Worm (Caenorhabditis elegans) whole organism, mixed stage, embryonic: ENCODE data around the gene mdh-1.

Experiments
- elt-3 ChIP-seq: fragments of 150-350 bp; optimal IDR thresholded peaks from 2 replicates; lab custom pipeline; 2014; ENCODE audit warnings: missing biosample characterization, missing genetic modification characterization
- ham-2 ChIP-seq: fragments of 200-800 bp; sonication (Bioruptor generic); optimal IDR thresholded peaks from 2 replicates; lab custom pipeline; 2018; ENCODE audit warnings: mild to moderate bottlenecking, missing genetic modification characterization, missing compliant biosample characterization
- mab-5 ChIP-seq: fragments of 150-350 bp; optimal IDR thresholded peaks from 2 replicates; lab custom pipeline; 2014; ENCODE audit warnings: missing biosample characterization, missing genetic modification characterization
- mep-1 ChIP-seq: fragments of 150-350 bp; optimal IDR thresholded peaks from 2 replicates; lab custom pipeline; 2017; ENCODE audit warnings: missing biosample characterization, missing genetic modification reagents, missing genetic modification characterization, inconsistent platforms
- nhr-2 ChIP-seq: fragments of 150-350 bp; optimal IDR thresholded peaks from 2 replicates; lab custom pipeline; 2014; ENCODE audit warnings: missing biosample characterization, missing genetic modification characterization
- nhr-237 ChIP-seq: fragments of 150-350 bp; optimal IDR thresholded peaks from 2 replicates; lab custom pipeline; 2014; ENCODE audit warnings: missing biosample characterization, missing genetic modification characterization
- pha-4 ChIP-seq: fragments of 150-350 bp; optimal IDR thresholded peaks from 2 replicates; lab custom pipeline; 2018; ENCODE audit warnings: missing biosample characterization, missing genetic modification reagents, missing genetic modification characterization
- sem-2 ChIP-seq: fragments of 200-800 bp; sonication (Bioruptor generic); optimal IDR thresholded peaks from 2 replicates; lab custom pipeline; 2018; ENCODE audit warnings: mild to moderate bottlenecking, missing genetic modification characterization, missing compliant biosample characterization
- snpc-4 ChIP-seq: fragments of 150-350 bp; optimal IDR thresholded peaks from 2 replicates; lab custom pipeline; 2014; ENCODE audit warnings: missing biosample characterization, missing genetic modification characterization
- sptf-1 ChIP-seq: sonication (generic microtip); optimal IDR thresholded peaks from 2 replicates; lab custom pipeline; 2017; ENCODE audit warnings: mild to moderate bottlenecking, missing genetic modification characterization, moderate library complexity, missing compliant biosample characterization
- tbx-8 ChIP-seq: fragments of 200-800 bp; sonication (Bioruptor generic); optimal IDR thresholded peaks from 2 replicates; lab custom pipeline; 2018; ENCODE audit warnings: mild to moderate bottlenecking, missing genetic modification characterization, moderate library complexity, missing compliant biosample characterization
- unc-39 ChIP-seq: fragments of 150-350 bp; optimal IDR thresholded peaks from 2 replicates; lab custom pipeline; 2014; ENCODE audit warnings: missing biosample characterization, missing genetic modification characterization
- unc-62 ChIP-seq: fragments of 150-350 bp; optimal IDR thresholded peaks from 2 replicates; lab custom pipeline; 2014; ENCODE audit warnings: missing biosample characterization, missing genetic modification reagents, missing genetic modification characterization
- ztf-11 ChIP-seq: fragments of 150-350 bp; optimal IDR thresholded peaks from 2 replicates; lab custom pipeline; 2014; ENCODE audit warnings: missing biosample characterization, missing genetic modification characterization

ce11 chrV:6471208-6471607 is 45.1 kb downstream of the mdh-1 start:
- no peak for TF ChIP-seq unc-39 (tag; lab: Kevin White, UChicago)
- no peak for TF ChIP-seq unc-62
- TF ChIP-seq nhr-2 (tag; lab: Kevin White, UChicago): no peak
- TF ChIP-seq nhr-237 (tag; lab: Kevin White, UChicago): no peak
- TF ChIP-seq mab-5 (tag; lab: Kevin White, UChicago): no peak
- TF ChIP-seq sptf-1 (tag; lab: Kevin White, UChicago): no peak
- TF ChIP-seq tbx-8 (GFP tag; lab: Kevin White, UChicago): no peak
- no peak for TF ChIP-seq pha-4
- TF ChIP-seq ham-2 (GFP tag; lab: Kevin White, UChicago): no peak
- TF ChIP-seq mep-1 (tag; lab: Kevin White, UChicago): no peak
- no peak for TF ChIP-seq snpc-4 (tag; lab: Kevin White, UChicago)
- TF ChIP-seq ztf-11 (tag; lab: Kevin White, UChicago): no peak
- TF ChIP-seq sem-2 (GFP tag; lab: Kevin White, UChicago): no peak
- TF ChIP-seq elt-3: no peak
